Worm (Caenorhabditis elegans) whole organism, young adult: ENCODE data around the gene fbxa-47.

Experiments used
- C17E4.6 ChIP-seq: fragments of 200-800 bp; sonication (Bioruptor generic); IDR thresholded peaks from 2 replicates; pipeline ENCODE4 v1.3.6; 2022; ENCODE audit warnings: missing genetic modification reagents, missing genetic modification characterization, missing compliant biosample characterization
- F22D6.2 ChIP-seq: sonication (generic microtip); optimal IDR thresholded peaks from 2 replicates; lab custom pipeline; 2016; ENCODE audit warnings: mild to moderate bottlenecking, missing genetic modification characterization, missing compliant biosample characterization
- F57A8.1 ChIP-seq: fragments of 200-800 bp; sonication (Bioruptor generic); optimal IDR thresholded peaks from 2 replicates; lab custom pipeline; 2018; ENCODE audit warnings: mild to moderate bottlenecking, missing genetic modification characterization, moderate library complexity, missing compliant biosample characterization
- K12H6.12 ChIP-seq: fragments of 200-800 bp; sonication (Bioruptor generic); optimal IDR thresholded peaks from 2 replicates; lab custom pipeline; 2018; ENCODE audit warnings: mild to moderate bottlenecking, missing genetic modification characterization, missing compliant biosample characterization
- Y53F4B.3 ChIP-seq: fragments of 200-800 bp; sonication (Bioruptor generic); IDR thresholded peaks from 2 replicates; pipeline ENCODE4 v1.3.6; 2022; ENCODE audit warnings: missing genetic modification reagents, missing genetic modification characterization, missing compliant biosample characterization
- aptf-2 ChIP-seq: fragments of 200-800 bp; sonication (Bioruptor generic); conservative IDR thresholded peaks from 2 replicates; pipeline ENCODE4 v1.3.6; 2022; ENCODE audit warnings: missing genetic modification reagents, missing genetic modification characterization, missing compliant biosample characterization
- atf-7 ChIP-seq: sonication (generic microtip); optimal IDR thresholded peaks from 2 replicates; lab custom pipeline; 2017; ENCODE audit warnings: mild to moderate bottlenecking, missing genetic modification characterization, missing compliant biosample characterization
- ekl-4 ChIP-seq: fragments of 200-800 bp; sonication (Bioruptor generic); IDR thresholded peaks from 2 replicates; pipeline ENCODE4 v1.3.6; 2022; ENCODE audit warnings: missing genetic modification reagents, missing genetic modification characterization, missing compliant biosample characterization
- lag-1 ChIP-seq: fragments of 200-800 bp; sonication (Bioruptor generic); IDR thresholded peaks from 2 replicates; pipeline ENCODE4 v1.3.6; 2022; ENCODE audit warnings: missing genetic modification reagents, missing genetic modification characterization, missing compliant biosample characterization
- lin-40 ChIP-seq: sonication (generic microtip); optimal IDR thresholded peaks from 2 replicates; lab custom pipeline; 2016; ENCODE audit warnings: missing genetic modification characterization, mild to moderate bottlenecking, missing compliant biosample characterization, missing genotype, missing genetic modification reagents
- lin-54 ChIP-seq: fragments of 200-800 bp; sonication (Bioruptor generic); optimal IDR thresholded peaks from 2 replicates; lab custom pipeline; 2018; ENCODE audit warnings: mild to moderate bottlenecking, missing genetic modification characterization, missing compliant biosample characterization
- lsl-1 ChIP-seq: fragments of 200-800 bp; sonication (Bioruptor generic); optimal IDR thresholded peaks from 2 replicates; lab custom pipeline; 2018; ENCODE audit warnings: mild to moderate bottlenecking, missing genetic modification characterization, moderate library complexity, missing compliant biosample characterization
- madf-8 ChIP-seq: fragments of 200-800 bp; sonication (Bioruptor generic); conservative IDR thresholded peaks from 2 replicates; pipeline ENCODE4 v1.3.6; 2022; ENCODE audit warnings: missing genetic modification reagents, missing genetic modification characterization, missing compliant biosample characterization
- mcd-1 ChIP-seq: fragments of 200-800 bp; sonication (Bioruptor generic); IDR thresholded peaks from 2 replicates; pipeline ENCODE4 v1.3.6; 2022; ENCODE audit warnings: missing genetic modification reagents, missing genetic modification characterization, missing compliant biosample characterization
- mxl-1 ChIP-seq: sonication (generic microtip); optimal IDR thresholded peaks from 2 replicates; lab custom pipeline; 2016; ENCODE audit warnings: missing genetic modification characterization, missing compliant biosample characterization
- nhr-27 ChIP-seq: fragments of 200-800 bp; sonication (Bioruptor generic); optimal IDR thresholded peaks from 2 replicates; lab custom pipeline; 2018; ENCODE audit warnings: mild to moderate bottlenecking, missing genetic modification characterization, moderate library complexity, missing compliant biosample characterization
- nhr-80 ChIP-seq: sonication (generic microtip); optimal IDR thresholded peaks from 2 replicates; lab custom pipeline; 2016; ENCODE audit warnings: missing genetic modification characterization, missing compliant biosample characterization
- pbrm-1 ChIP-seq: fragments of 200-800 bp; sonication (Bioruptor generic); IDR thresholded peaks from 2 replicates; pipeline ENCODE4 v1.3.6; 2022; ENCODE audit warnings: missing genetic modification reagents, missing genetic modification characterization, missing compliant biosample characterization
- somi-1 ChIP-seq: fragments of 200-800 bp; sonication (Bioruptor generic); optimal IDR thresholded peaks from 2 replicates; lab custom pipeline; 2018; ENCODE audit warnings: mild to moderate bottlenecking, missing genetic modification characterization, missing compliant biosample characterization
- unc-62 ChIP-seq: fragments of 150-350 bp; optimal IDR thresholded peaks from 2 replicates; lab custom pipeline; 2014; ENCODE audit warnings: missing biosample characterization, missing genetic modification reagents, missing genetic modification characterization
- zim-3 ChIP-seq: sonication (generic microtip); optimal IDR thresholded peaks from 2 replicates; lab custom pipeline; 2017; ENCODE audit warnings: mild to moderate bottlenecking, missing genetic modification characterization, moderate library complexity, missing compliant biosample characterization

fbxa-47 gene

ce11 chrIII:2212343-2212742 lies 19.9 kb downstream of the fbxa-47 start:
- TF ChIP-seq nhr-80 (peak; percentile 24), unc-62 (GFP tag; lab: Kevin White, UChicago) (no peak)

DNA sequence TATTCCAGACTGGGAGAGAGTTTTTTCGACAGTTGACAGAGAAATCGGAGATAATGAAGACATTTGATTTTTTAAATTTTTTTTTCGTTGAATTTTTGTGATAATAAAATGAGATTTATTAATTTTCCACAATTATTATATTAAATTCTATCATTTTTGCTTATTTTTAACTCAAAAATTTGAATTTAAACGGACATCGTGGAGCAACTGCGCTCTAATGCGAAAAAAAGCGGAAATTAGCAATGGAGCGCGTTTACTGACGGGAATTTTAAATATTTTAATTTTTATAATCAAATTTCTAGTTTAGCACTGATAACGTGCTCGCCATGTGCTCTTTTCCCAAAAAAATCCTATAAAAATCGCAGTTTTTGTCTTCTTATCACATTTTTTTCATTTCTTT lies 21.1 kb downstream of the fbxa-47 start, which contains the start of gene C39B5.14:
Gene C39B5.14, plus strand, starts transcription at position 301 of the 400 bp plus-strand sequence.
- TF ChIP-seq F57A8.1 (GFP tag; lab: Kevin White, UChicago) (no peak), lag-1 (GFP tag; lab: Robert Waterston, UW) (no peak), pbrm-1 (GFP tag; lab: Robert Waterston, UW) (no peak)

- TF ChIP-seq K12H6.12 (tag; lab: Kevin White, UChicago) (no peak), lsl-1 (GFP tag; lab: Kevin White, UChicago) (peak; percentile 29)
Observed at ce11 chrIII:2210601-2211000, 21.7 kb downstream of the fbxa-47 start.

- TF ChIP-seq somi-1 = no peak
- TF ChIP-seq C17E4.6 (GFP tag; lab: Robert Waterston, UW) = no peak
- TF ChIP-seq aptf-2 = no peak
Observed at ce11 chrIII:2207864-2208263, 24.4 kb downstream of the fbxa-47 start, which contains the start of gene C39B5.5. TSS of gene C39B5.5 (plus strand) at chrIII:2208164.

ce11 chrIII:2205155-2205554 lies 27.1 kb downstream of the fbxa-47 start:
- no peak for TF ChIP-seq F22D6.2 (tag; lab: Kevin White, UChicago)
- TF ChIP-seq nhr-27 (tag; lab: Kevin White, UChicago) = no peak
- no peak for TF ChIP-seq atf-7 (tag; lab: Kevin White, UChicago)
- no peak for TF ChIP-seq ekl-4
- TF ChIP-seq lin-54 (GFP tag; lab: Kevin White, UChicago) = no peak
- no peak for TF ChIP-seq zim-3 (tag; lab: Kevin White, UChicago)
- TF ChIP-seq mxl-1 (tag; lab: Kevin White, UChicago) = no peak
- no peak for TF ChIP-seq lsl-1 (GFP tag; lab: Kevin White, UChicago)

DNA sequence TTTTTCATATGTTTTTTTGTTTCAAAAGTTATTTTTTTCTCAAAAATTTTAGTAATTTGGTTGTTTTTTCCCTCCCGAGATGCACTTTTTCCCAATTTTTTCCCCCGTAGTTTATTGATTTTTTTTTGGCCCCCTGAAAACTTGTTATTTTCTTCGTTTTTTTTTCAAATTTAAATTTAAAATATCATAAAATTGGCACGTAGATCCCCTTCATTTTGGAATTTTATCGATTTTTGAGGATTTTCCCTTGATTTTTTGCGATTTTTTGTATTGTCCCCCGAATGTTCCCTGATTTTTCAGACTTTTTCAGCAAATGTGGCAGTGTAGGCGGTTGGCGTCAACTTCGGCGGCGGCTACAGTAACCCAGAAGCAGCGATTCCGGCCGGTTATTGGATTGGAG lies 34.6 kb downstream of the fbxa-47 start, which contains the start of gene C39B5.6:
Gene C39B5.6, plus strand, starts transcription at position 301 of the 400 bp plus-strand sequence.
- TF ChIP-seq aptf-2 (no peak), nhr-80 (no peak), nhr-27 (tag; lab: Kevin White, UChicago) (no peak), Y53F4B.3 (no peak), lin-40 (tag; lab: Kevin White, UChicago) (no peak), mcd-1 (GFP tag; lab: Robert Waterston, UW) (0 out of 2 replicates have a peak, but pooled peaks have one; percentile 4), madf-8 (GFP tag; lab: Robert Waterston, UW) (no peak)
